Fruit fly (Drosophila melanogaster): ENCODE data around the gene Tsp97E.

DNA sequence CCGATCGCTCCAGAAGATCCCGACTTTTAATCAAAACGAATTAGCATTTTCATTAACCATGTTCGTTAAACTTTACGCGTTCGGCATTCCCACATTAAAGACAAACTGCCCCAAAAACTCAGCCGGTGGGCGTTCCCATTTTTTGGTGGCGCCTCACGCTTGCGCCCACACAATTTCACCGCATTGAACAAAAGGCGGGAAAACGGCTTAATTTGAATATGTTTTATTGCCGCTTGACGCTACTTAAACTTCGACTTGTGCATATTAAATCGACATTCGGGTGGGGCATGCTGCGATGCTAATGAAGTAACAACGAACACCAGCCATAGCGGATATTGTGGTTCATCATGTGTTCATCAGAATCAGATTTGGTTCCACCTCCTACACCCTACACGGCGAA, 28.1 kb downstream of the Tsp97E start:
- TF ChIP-seq pan (optimal IDR thresholded peaks at IDR 0.05): no peak
- no peak for TF ChIP-seq EcR (GFP tag; optimal IDR thresholded peaks at IDR 0.05)
